Fruit fly (Drosophila melanogaster): ENCODE results near the gene Rga.

Rga gene

DNA sequence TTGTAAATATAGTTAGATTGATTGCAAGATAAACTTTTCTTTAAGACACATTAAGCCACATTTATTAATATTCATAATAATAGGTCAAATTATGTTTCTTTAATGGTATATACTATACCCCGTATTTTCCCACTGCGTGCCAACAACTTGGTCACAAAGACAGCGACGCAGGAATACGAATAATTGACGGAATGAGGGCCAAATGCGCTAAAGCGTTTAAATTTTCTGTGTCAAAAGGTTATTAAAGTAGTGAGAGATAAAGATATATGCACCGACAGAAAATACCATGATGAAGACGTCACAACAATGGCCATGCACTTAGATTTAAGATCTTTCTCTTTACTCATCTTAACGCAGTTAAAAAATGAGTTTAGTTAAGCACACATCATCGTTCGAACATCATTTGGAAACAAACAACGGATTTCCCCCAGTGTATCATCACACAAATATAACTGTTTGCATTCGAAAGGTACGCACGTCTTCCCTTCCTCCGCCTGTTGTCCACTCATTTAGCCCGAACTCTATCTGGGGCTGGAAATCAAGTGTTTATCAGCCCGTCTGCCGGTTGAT, 7.6 kb upstream of the Rga start (continued):
- TF ChIP-seq Stat92E (GFP tag; optimal IDR thresholded peaks at IDR 0.05): peak in 1 of 3 experiments; percentile 12
- TF ChIP-seq exex (tag; optimal IDR thresholded peaks at IDR 0.05): peak; percentile 18
- TF ChIP-seq ab (GFP tag; optimal IDR thresholded peaks at IDR 0.05): peak; percentile 48
- peak; percentile 56 for TF ChIP-seq CG12236 (GFP tag; optimal IDR thresholded peaks at IDR 0.05)
- peak; percentile 65 for TF ChIP-seq CG10147 (GFP tag; optimal IDR thresholded peaks at IDR 0.05)
- no peak for TF ChIP-seq prd (optimal IDR thresholded peaks at IDR 0.05)
- TF ChIP-seq prd (GFP tag; IDR thresholded peaks at IDR 0.05): peak; percentile 71
- peak; percentile 74 for TF ChIP-seq gem (tag; optimal IDR thresholded peaks at IDR 0.05)
- TF ChIP-seq Dip2 (GFP tag; IDR thresholded peaks at IDR 0.05): no peak
- no peak for TF ChIP-seq br (optimal IDR thresholded peaks at IDR 0.05)
- peak; percentile 74 for TF ChIP-seq zfh1 (GFP tag; IDR thresholded peaks at IDR 0.05)
- TF ChIP-seq dysf (GFP tag; IDR thresholded peaks at IDR 0.05): peak; percentile 70
- no peak for TF ChIP-seq CG6854 (GFP tag; optimal IDR thresholded peaks at IDR 0.05)
- TF ChIP-seq Hsf (GFP tag; optimal IDR thresholded peaks at IDR 0.05): peak; percentile 54
- TF ChIP-seq CG8290 (GFP tag; optimal IDR thresholded peaks at IDR 0.05): peak; percentile 7
- peak in 1 of 2 experiments; percentile 81 for TF ChIP-seq CG8290 (tag; optimal IDR thresholded peaks at IDR 0.05)
- TF ChIP-seq CG2202 (tag; optimal IDR thresholded peaks at IDR 0.05): peak; percentile 27
- TF ChIP-seq Nf-YA (GFP tag; IDR thresholded peaks at IDR 0.05): peak; percentile 35; the same call in 1 of the 2 replicates
- peak; percentile 32; the same call in 1 of the 2 replicates for TF ChIP-seq CG32772 (GFP tag; IDR thresholded peaks at IDR 0.05)
- TF ChIP-seq hkb (optimal IDR thresholded peaks at IDR 0.05): no peak
- peak; percentile 71 for TF ChIP-seq hkb (GFP tag; IDR thresholded peaks at IDR 0.05)
- peak; percentile 46 for TF ChIP-seq dm (GFP tag; optimal IDR thresholded peaks at IDR 0.05)
- peak; percentile 30; the same call in 1 of the 3 replicates for TF ChIP-seq Aef1 (GFP tag; IDR thresholded peaks at IDR 0.05)
- TF ChIP-seq D (optimal IDR thresholded peaks at IDR 0.05): no peak
- TF ChIP-seq D (GFP tag; optimal IDR thresholded peaks at IDR 0.05): peak; percentile 71
- TF ChIP-seq CG2129 (GFP tag; IDR thresholded peaks at IDR 0.05; ENCODE audit: partially characterized antibody): no peak
- no peak for TF ChIP-seq tna (GFP tag; IDR thresholded peaks at IDR 0.05; ENCODE audit: partially characterized antibody)
- peak; percentile 61 for TF ChIP-seq D19A (tag; optimal IDR thresholded peaks at IDR 0.05)
- TF ChIP-seq CG12155 (GFP tag; optimal IDR thresholded peaks at IDR 0.05): no peak
- peak; percentile 52 for TF ChIP-seq dmrt11E (tag; optimal IDR thresholded peaks at IDR 0.05)
- TF ChIP-seq bsh (GFP tag; optimal IDR thresholded peaks at IDR 0.05): peak in 1 of 2 experiments; percentile 65
- peak; percentile 49 for TF ChIP-seq ewg (GFP tag; optimal IDR thresholded peaks at IDR 0.05)
- peak; percentile 22 for TF ChIP-seq CG12299 (tag; optimal IDR thresholded peaks at IDR 0.05)
- TF ChIP-seq Atf-2 (GFP tag; optimal IDR thresholded peaks at IDR 0.05): peak; percentile 50
- TF ChIP-seq CG11560 (tag; IDR thresholded peaks at IDR 0.05): no peak
- no peak for TF ChIP-seq CG9797 (GFP tag; optimal IDR thresholded peaks at IDR 0.05)
- peak; percentile 39 for TF ChIP-seq onecut (GFP tag; IDR thresholded peaks at IDR 0.05)
- TF ChIP-seq CG15011 (GFP tag; optimal IDR thresholded peaks at IDR 0.05): no peak
- TF ChIP-seq zen2 (GFP tag; IDR thresholded peaks at IDR 0.05; ENCODE audit: partially characterized antibody): no peak
- peak; percentile 30; the same call in 1 of the 2 replicates for TF ChIP-seq wdn (GFP tag; IDR thresholded peaks at IDR 0.05)
- no peak for TF ChIP-seq rib (GFP tag; IDR thresholded peaks at IDR 0.05)
- no peak for TF ChIP-seq inv (GFP tag; IDR thresholded peaks at IDR 0.05; ENCODE audit: partially characterized antibody)
- peak; percentile 40 for TF ChIP-seq Dek (tag; optimal IDR thresholded peaks at IDR 0.05)
- peak; percentile 58 for TF ChIP-seq Fer3 (tag; optimal IDR thresholded peaks at IDR 0.05)
- TF ChIP-seq zf30C (GFP tag; optimal IDR thresholded peaks at IDR 0.05): peak; percentile 34
- TF ChIP-seq CG15269 (tag; optimal IDR thresholded peaks at IDR 0.05): peak; percentile 58
- peak; percentile 38 for TF ChIP-seq CG3407 (GFP tag; optimal IDR thresholded peaks at IDR 0.05)
- peak; percentile 62 for TF ChIP-seq CG5180 (GFP tag; optimal IDR thresholded peaks at IDR 0.05)
- TF ChIP-seq maf-S (GFP tag; optimal IDR thresholded peaks at IDR 0.05): peak; percentile 39
- TF ChIP-seq kah (GFP tag; optimal IDR thresholded peaks at IDR 0.05): no peak
- peak; percentile 19 for TF ChIP-seq CG2116 (GFP tag; optimal IDR thresholded peaks at IDR 0.05)

All from whole organism, embryonic.